Worm (Caenorhabditis elegans): ENCODE data around the gene gpx-5.
"Not testable (repeated sequence)": the region's sequence is repeated elsewhere in the genome, so short reads cannot be mapped to it uniquely, and the experiment has no call there.

gpx-5 gene

DNA sequence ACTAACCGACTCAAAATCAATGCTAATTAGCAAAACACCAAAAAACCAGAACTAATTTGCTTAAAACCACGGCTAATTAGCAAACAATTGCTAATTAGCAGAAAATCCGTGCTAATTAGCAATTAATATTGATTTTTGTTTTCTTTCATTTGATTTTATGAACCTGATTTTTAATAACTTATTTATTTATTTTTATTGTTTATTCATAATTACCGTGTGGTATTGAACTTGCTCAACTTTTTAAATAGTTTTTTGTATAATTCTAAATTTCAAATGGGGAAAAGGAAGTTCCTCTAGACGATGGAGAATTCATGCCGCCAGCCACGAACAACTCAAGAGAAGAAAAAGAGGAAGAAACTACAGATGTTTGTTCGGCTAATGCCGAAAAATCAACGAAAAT lies 41.4 kb downstream of the gpx-5 start, which contains the start of gene F34H10.1:
Gene F34H10.1 (plus strand): TSS at position 301 of the 400 bp plus-strand sequence.
- TF ChIP-seq pax-1 (tag; optimal IDR thresholded peaks at IDR 0.05); mec-3 (tag; optimal IDR thresholded peaks at IDR 0.05; ENCODE audit: borderline replicate concordance); pag-3 (tag; optimal IDR thresholded peaks at IDR 0.05; ENCODE audit: borderline replicate concordance): not testable (repeated sequence)

DNA sequence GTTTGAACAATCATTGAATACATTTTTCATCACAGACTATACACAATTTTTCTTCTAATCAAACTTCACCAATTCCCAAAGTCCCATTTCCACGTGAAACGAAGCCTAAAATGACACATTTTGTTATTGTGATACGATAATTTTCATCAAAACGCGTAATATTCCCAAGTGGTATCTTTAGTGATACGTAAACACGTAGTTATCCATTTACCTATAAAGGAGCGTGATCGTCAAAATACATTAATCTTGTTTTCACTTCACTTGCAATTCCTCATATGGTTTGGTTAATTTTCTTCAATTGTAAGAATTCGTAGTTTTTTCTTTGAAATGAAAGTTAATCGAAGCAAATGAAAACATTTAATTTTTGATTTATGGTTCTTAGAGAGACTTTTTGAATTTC lies 45.1 kb downstream of the gpx-5 start:
- no peak for TF ChIP-seq madf-2 (tag; optimal IDR thresholded peaks at IDR 0.05)
- TF ChIP-seq lin-11 (tag; optimal IDR thresholded peaks at IDR 0.05), result no peak
- no peak for TF ChIP-seq eyg-1 (tag; optimal IDR thresholded peaks at IDR 0.05)
- TF ChIP-seq ceh-30 (tag; optimal IDR thresholded peaks at IDR 0.05), result no peak
- no peak for TF ChIP-seq odd-2 (tag; optimal IDR thresholded peaks at IDR 0.05)
- TF ChIP-seq che-1 (tag; optimal IDR thresholded peaks at IDR 0.05), result no peak
- no peak for TF ChIP-seq ceh-34 (tag; optimal IDR thresholded peaks at IDR 0.05)
- no peak for TF ChIP-seq hlh-13 (GFP tag; optimal IDR thresholded peaks at IDR 0.05)
- TF ChIP-seq ama-1 (optimal IDR thresholded peaks at IDR 0.05), result no peak
- no peak for TF ChIP-seq C08G9.2 (tag; optimal IDR thresholded peaks at IDR 0.05)
- TF ChIP-seq syd-9 (tag; optimal IDR thresholded peaks at IDR 0.05), result no peak
- no peak for TF ChIP-seq nhr-232 (tag; optimal IDR thresholded peaks at IDR 0.05)
- TF ChIP-seq pha-4 (tag; optimal IDR thresholded peaks at IDR 0.05), result no peak

ce11 chrX:9634925-9635324 lies 50.5 kb downstream of the gpx-5 start, which contains the start of gene F34H10.3:
F34H10.3 (minus strand) TSS chrX:9635025.
- TF ChIP-seq pag-3 (tag; optimal IDR thresholded peaks at IDR 0.05; ENCODE audit: borderline replicate concordance) (no peak), K02D7.2 (tag; optimal IDR thresholded peaks at IDR 0.05) (no peak), ztf-16 (tag; optimal IDR thresholded peaks at IDR 0.05) (no peak), C38D4.7 (GFP tag; optimal IDR thresholded peaks at IDR 0.05) (no peak), fkh-10 (GFP tag; optimal IDR thresholded peaks at IDR 0.05) (no peak), odd-2 (tag; optimal IDR thresholded peaks at IDR 0.05) (no peak), ceh-31 (tag; optimal IDR thresholded peaks at IDR 0.05) (no peak), sox-4 (tag; optimal IDR thresholded peaks at IDR 0.05) (no peak), ets-4 (tag; optimal IDR thresholded peaks at IDR 0.05) (no peak), mec-3 (tag; optimal IDR thresholded peaks at IDR 0.05; ENCODE audit: borderline replicate concordance) (no peak), nfya-1 (tag; optimal IDR thresholded peaks at IDR 0.05) (no peak), K09A11.1 (tag; optimal IDR thresholded peaks at IDR 0.05; ENCODE audit: insufficient read depth) (no peak), elt-4 (tag; optimal IDR thresholded peaks at IDR 0.05) (no peak), pros-1 (tag; optimal IDR thresholded peaks at IDR 0.05) (no peak), tbx-2 (tag; optimal IDR thresholded peaks at IDR 0.05) (no peak), pha-2 (tag; optimal IDR thresholded peaks at IDR 0.05) (no peak)

DNA sequence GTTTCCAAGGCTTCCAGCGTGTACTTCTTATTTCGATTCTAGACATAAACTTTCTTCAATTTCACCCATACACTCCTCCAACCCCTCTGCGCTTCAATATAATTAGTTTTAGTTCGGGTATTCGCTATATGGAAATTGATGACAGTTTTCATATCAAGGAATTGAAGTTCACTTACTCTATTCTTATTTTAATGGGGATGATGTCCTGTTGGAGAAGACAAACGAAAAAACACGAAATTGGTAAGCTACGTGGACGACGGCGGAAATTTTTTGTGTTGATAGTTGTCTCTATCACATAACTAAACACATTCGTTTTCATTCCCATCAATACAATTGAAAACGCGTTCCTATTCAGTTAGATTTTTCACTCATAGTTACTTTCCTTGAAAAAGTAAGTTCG lies 50.9 kb downstream of the gpx-5 start, which contains the start of gene F34H10.5:
Gene F34H10.5 (plus strand): TSS at position 301 of the 400 bp plus-strand sequence.
- TF ChIP-seq ceh-31 (tag; optimal IDR thresholded peaks at IDR 0.05) (no peak), unc-3 (GFP tag; conservative IDR thresholded peaks at IDR 0.05) (no peak), unc-3 (tag; optimal IDR thresholded peaks at IDR 0.05) (no peak)

All from whole organism, late embryonic.